Fruit fly (Drosophila melanogaster) whole organism, wandering third instar larva: Measurements from ENCODE around the gene CG43400.

Source experiments
- Abd-B ChIP-seq: fragments of >200 bp; optimal IDR thresholded peaks from 2 replicates; lab custom pipeline; 2017; ENCODE audit warnings: missing biosample characterization, missing genetic modification characterization
- CG32264 ChIP-seq: fragments of 200-800 bp; sonication (Bioruptor generic); optimal IDR thresholded peaks from 2 replicates; lab custom pipeline; 2016; ENCODE audit warnings: missing biosample characterization, missing genetic modification characterization
- CG9705 ChIP-seq: fragments of 200-800 bp; sonication (Bioruptor generic); optimal IDR thresholded peaks from 2 replicates; lab custom pipeline; 2018; ENCODE audit warnings: missing biosample characterization, mild to moderate bottlenecking, missing genetic modification characterization
- CrebA ChIP-seq: fragments of 200-800 bp; sonication (Bioruptor generic); optimal IDR thresholded peaks from 2 replicates; lab custom pipeline; 2016; ENCODE audit warnings: missing biosample characterization, mild to moderate bottlenecking, missing genetic modification characterization, borderline replicate concordance
- Dfd ChIP-seq: fragments of >200 bp; optimal IDR thresholded peaks from 2 replicates; lab custom pipeline; 2017; ENCODE audit warnings: missing biosample characterization, missing genetic modification characterization
- Dif ChIP-seq: fragments of 200-275, 200-300 bp; sonication (Bioruptor generic); optimal IDR thresholded peaks from 2 replicates; lab custom pipeline; 2018; ENCODE audit warnings: missing biosample characterization, missing genetic modification characterization; ENCODE audit not compliant: partially characterized antibody
- GATAd ChIP-seq: sonication (Bioruptor generic); optimal IDR thresholded peaks from 2 replicates; lab custom pipeline; 2016; ENCODE audit warnings: missing biosample characterization, missing genetic modification characterization
- HLH106 ChIP-seq: fragments of 200-800 bp; optimal IDR thresholded peaks from 3 replicates; lab custom pipeline; 2019; ENCODE audit warnings: missing biosample characterization, mild to moderate bottlenecking, missing genetic modification characterization, moderate library complexity
- Hnf4 ChIP-seq: fragments of 200-800 bp; sonication (Bioruptor generic); optimal IDR thresholded peaks from 2 replicates; lab custom pipeline; 2016; ENCODE audit warnings: missing biosample characterization, mild to moderate bottlenecking, missing genetic modification characterization
- Hr78 ChIP-seq: fragments of >200 bp; optimal IDR thresholded peaks from 2 replicates; lab custom pipeline; 2017; ENCODE audit warnings: missing biosample characterization, missing genetic modification characterization
- Hr83 ChIP-seq: fragments of 200-300 bp; sonication (Bioruptor generic); optimal IDR thresholded peaks from 2 replicates; lab custom pipeline; 2016; ENCODE audit warnings: missing biosample characterization, mild to moderate bottlenecking, missing genetic modification characterization, moderate library complexity; ENCODE audit not compliant: poor library complexity, severe bottlenecking
- Jra ChIP-seq: sonication (Bioruptor generic); optimal IDR thresholded peaks from 2 replicates; lab custom pipeline; 2016; ENCODE audit warnings: missing biosample characterization, missing genetic modification characterization
- Mio ChIP-seq: sonication (Bioruptor generic); optimal IDR thresholded peaks from 2 replicates; lab custom pipeline; 2016; ENCODE audit warnings: missing biosample characterization, missing genetic modification characterization
- Myc ChIP-seq: fragments of >200 bp; optimal IDR thresholded peaks from 2 replicates; lab custom pipeline; 2017
- N ChIP-seq: fragments of >200 bp; optimal IDR thresholded peaks from 2 replicates; lab custom pipeline; 2018; ENCODE audit warnings: missing biosample characterization, missing external identifiers, missing genetic modification characterization
- OdsH ChIP-seq: fragments of 200-800 bp; sonication (Bioruptor generic); optimal IDR thresholded peaks from 2 replicates; lab custom pipeline; 2016; ENCODE audit warnings: missing biosample characterization, mild to moderate bottlenecking, missing genetic modification characterization
- Rel ChIP-seq, 2 experiments: fragments of 200-800 bp; sonication (Bioruptor generic) in 1 of 2; optimal IDR thresholded peaks; 2 replicates in 1 of 2; 3 replicates in 1 of 2; lab custom pipeline; 2016 to 2019; ENCODE audit warnings: mild to moderate bottlenecking in 2 of 2, missing biosample characterization in 2 of 2, missing genetic modification characterization in 2 of 2, moderate library complexity in 1 of 2
- Sp1 ChIP-seq: fragments of 200-800 bp; sonication (Bioruptor generic); optimal IDR thresholded peaks from 3 replicates; lab custom pipeline; 2019; ENCODE audit warnings: missing biosample characterization, mild to moderate bottlenecking, missing genetic modification characterization, moderate library complexity
- Vsx2 ChIP-seq: fragments of 200-300, 225-300 bp; sonication (Bioruptor generic); optimal IDR thresholded peaks from 2 replicates; lab custom pipeline; 2018; ENCODE audit warnings: missing biosample characterization, missing genetic modification characterization; ENCODE audit not compliant: partially characterized antibody
- br ChIP-seq: fragments of 200-800 bp; sonication (Bioruptor generic); optimal IDR thresholded peaks from 2 replicates; lab custom pipeline; 2016; ENCODE audit warnings: missing biosample characterization, missing genetic modification characterization
- brk ChIP-seq: fragments of 200-800 bp; sonication (Bioruptor generic); optimal IDR thresholded peaks from 2 replicates; lab custom pipeline; 2016; ENCODE audit warnings: missing biosample characterization, mild to moderate bottlenecking, missing genetic modification characterization
- dl ChIP-seq, 2 experiments: fragments of 175-275, 200-275 bp in 1 of 2; fragments of 200-275 bp in 1 of 2; sonication (Bioruptor generic); optimal IDR thresholded peaks; lab custom pipeline; 2018; ENCODE audit warnings: mild to moderate bottlenecking in 2 of 2, missing biosample characterization in 2 of 2, missing genetic modification characterization in 2 of 2, moderate library complexity in 2 of 2; ENCODE audit not compliant: partially characterized antibody in 2 of 2, insufficient read depth in 1 of 2
- dmrt93B ChIP-seq: fragments of 200-800 bp; sonication (Bioruptor generic); optimal IDR thresholded peaks from 2 replicates; lab custom pipeline; 2018; ENCODE audit warnings: missing biosample characterization, mild to moderate bottlenecking, missing genetic modification characterization
- dsf ChIP-seq: sonication (Bioruptor generic); optimal IDR thresholded peaks from 2 replicates; lab custom pipeline; 2016; ENCODE audit warnings: missing biosample characterization, missing genetic modification characterization, borderline replicate concordance
- ey ChIP-seq: fragments of 200-800 bp; sonication (Bioruptor generic); optimal IDR thresholded peaks from 2 replicates; lab custom pipeline; 2016; ENCODE audit warnings: missing biosample characterization, missing genetic modification characterization
- foxo ChIP-seq, 2 experiments: fragments of 200-800 bp; sonication (Bioruptor generic); optimal IDR thresholded peaks; 2 replicates in 1 of 2; 3 replicates in 1 of 2; lab custom pipeline; 2016 to 2017; ENCODE audit warnings: missing biosample characterization in 2 of 2, missing genetic modification characterization in 2 of 2
- fru ChIP-seq: fragments of 200-800 bp; sonication (Bioruptor generic); optimal IDR thresholded peaks from 3 replicates; lab custom pipeline; 2016; ENCODE audit warnings: missing biosample characterization, mild to moderate bottlenecking, missing genetic modification characterization
- h ChIP-seq: fragments of 200-800 bp; sonication (Bioruptor generic); optimal IDR thresholded peaks from 3 replicates; lab custom pipeline; 2016; ENCODE audit warnings: missing biosample characterization, mild to moderate bottlenecking, missing genetic modification characterization
- jim ChIP-seq: fragments of 175-275, 200-325 bp; sonication (Bioruptor generic); optimal IDR thresholded peaks from 2 replicates; lab custom pipeline; 2016; ENCODE audit warnings: missing biosample characterization, mild to moderate bottlenecking, missing genetic modification characterization
- lola ChIP-seq: fragments of >200 bp; optimal IDR thresholded peaks from 2 replicates; lab custom pipeline; 2017; ENCODE audit warnings: missing biosample characterization, missing genetic modification characterization
- pan ChIP-seq: fragments of >200 bp; optimal IDR thresholded peaks from 2 replicates; lab custom pipeline; 2017
- psq ChIP-seq: fragments of 200-800 bp; sonication (Bioruptor generic); optimal IDR thresholded peaks from 3 replicates; lab custom pipeline; 2017; ENCODE audit warnings: missing biosample characterization, mild to moderate bottlenecking, missing genetic modification characterization, moderate library complexity
- rgr ChIP-seq: fragments of 200-800 bp; sonication (Bioruptor generic); optimal IDR thresholded peaks from 3 replicates; lab custom pipeline; 2016; ENCODE audit warnings: missing biosample characterization, mild to moderate bottlenecking, missing genetic modification characterization
- sage ChIP-seq: fragments of 200-800 bp; sonication (Bioruptor generic); optimal IDR thresholded peaks from 2 replicates; lab custom pipeline; 2016; ENCODE audit warnings: missing biosample characterization, mild to moderate bottlenecking, missing genetic modification characterization
- sv ChIP-seq: fragments of 200-800 bp; sonication (Bioruptor generic); optimal IDR thresholded peaks from 3 replicates; lab custom pipeline; 2016; ENCODE audit warnings: missing biosample characterization, missing genetic modification characterization
- tai ChIP-seq: sonication (Bioruptor generic); optimal IDR thresholded peaks from 2 replicates; lab custom pipeline; 2016; ENCODE audit warnings: missing biosample characterization, missing genetic modification characterization
- usp ChIP-seq: fragments of >200 bp; optimal IDR thresholded peaks from 2 replicates; lab custom pipeline; 2017; ENCODE audit warnings: missing biosample characterization, missing genetic modification characterization
- woc ChIP-seq: sonication (Bioruptor generic); optimal IDR thresholded peaks from 2 replicates; lab custom pipeline; 2016; ENCODE audit warnings: missing biosample characterization, mild to moderate bottlenecking, missing genetic modification characterization

The CG43400 gene

dm6 chr2L:8468929-8469681 lies 21.4 kb upstream of the CG43400 start:
- TF ChIP-seq Dfd (GFP tag; lab: Kevin White, UChicago) (no peak), psq (GFP tag; lab: Kevin White, UChicago) (peak; percentile 11), GATAd (GFP tag; lab: Kevin White, UChicago) (no peak), Dif (GFP tag; lab: Kevin White, UChicago) (no peak), tai (GFP tag; lab: Kevin White, UChicago) (no peak), rgr (GFP tag; lab: Kevin White, UChicago) (peak; percentile 11), Abd-B (no peak), fru (peak; percentile 48), foxo (GFP tag; optimal IDR thresholded peaks at IDR 0.05; lab: Kevin White, UChicago) (peak in 1 of 2 experiments; percentile 52), OdsH (peak; percentile 33), ey (GFP tag; lab: Kevin White, UChicago) (peak; percentile 30), h (GFP tag; lab: Kevin White, UChicago) (peak; percentile 40), HLH106 (tag; lab: Kevin White, UChicago) (peak; percentile 48), Myc (lab: Kevin White, UChicago) (no peak), lola (GFP tag; lab: Kevin White, UChicago) (no peak), woc (GFP tag; lab: Kevin White, UChicago) (peak; percentile 35), dsf (GFP tag; lab: Kevin White, UChicago) (no peak)

DNA sequence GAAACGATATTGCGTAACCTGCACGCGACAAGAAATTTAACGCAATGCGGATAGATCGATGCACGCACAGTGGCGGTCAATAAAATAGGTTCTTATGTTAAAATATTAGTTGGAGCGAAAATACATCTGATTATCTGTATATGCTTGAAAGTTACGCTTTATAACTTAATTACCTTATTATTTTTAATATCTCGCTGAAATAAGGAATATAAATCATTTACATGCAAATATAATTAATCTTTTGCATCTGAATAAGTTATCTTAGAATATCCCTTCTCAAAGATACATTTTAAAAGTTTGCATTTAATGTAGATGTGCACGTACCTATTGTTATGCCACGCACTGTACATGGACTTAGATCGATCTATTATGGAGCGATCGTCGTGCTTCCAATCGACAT lies 18.9 kb upstream of the CG43400 start:
- TF ChIP-seq woc (GFP tag; lab: Kevin White, UChicago) (no peak), foxo (GFP tag; optimal IDR thresholded peaks at IDR 0.05; lab: Kevin White, UChicago) (peak in 1 of 2 experiments; percentile 22), rgr (GFP tag; lab: Kevin White, UChicago) (no peak), h (GFP tag; lab: Kevin White, UChicago) (peak; percentile 7), Sp1 (GFP tag; lab: Kevin White, UChicago) (peak; percentile 32)

dm6 chr2L:8473448-8473847 lies 17.1 kb upstream of the CG43400 start:
- TF ChIP-seq Mio (GFP tag; lab: Kevin White, UChicago) (no peak), Dif (GFP tag; lab: Kevin White, UChicago) (no peak), pan (lab: Kevin White, UChicago) (no peak), Hr83 (GFP tag; lab: Kevin White, UChicago) (no peak), Hnf4 (GFP tag; lab: Kevin White, UChicago) (peak; percentile 42), h (GFP tag; lab: Kevin White, UChicago) (peak; percentile 85), rgr (GFP tag; lab: Kevin White, UChicago) (peak; percentile 73), brk (peak; percentile 73), OdsH (peak; percentile 74), fru (peak; percentile 86), sage (GFP tag; lab: Kevin White, UChicago) (peak; percentile 32), woc (GFP tag; lab: Kevin White, UChicago) (peak; percentile 74), CG32264 (GFP tag; lab: Kevin White, UChicago) (peak; percentile 73), Vsx2 (no peak), psq (GFP tag; lab: Kevin White, UChicago) (peak; percentile 73), usp (GFP tag; lab: Kevin White, UChicago) (no peak), Rel (GFP tag; optimal IDR thresholded peaks at IDR 0.05; lab: Kevin White, UChicago) (no peak), Rel (tag; optimal IDR thresholded peaks at IDR 0.05; lab: Kevin White, UChicago) (peak; percentile 8), Abd-B (no peak), tai (GFP tag; lab: Kevin White, UChicago) (no peak), sv (GFP tag; lab: Kevin White, UChicago) (no peak), Sp1 (GFP tag; lab: Kevin White, UChicago) (peak; percentile 82), dl (GFP tag; optimal IDR thresholded peaks at IDR 0.05; lab: Kevin White, UChicago; ENCODE audit: insufficient read depth in 1 of 2, partially characterized antibody in 2 of 2) (no peak), foxo (GFP tag; optimal IDR thresholded peaks at IDR 0.05; lab: Kevin White, UChicago) (peak; percentile 36 to 76), lola (GFP tag; lab: Kevin White, UChicago) (no peak), GATAd (GFP tag; lab: Kevin White, UChicago) (no peak), br (peak; percentile 83), Myc (lab: Kevin White, UChicago) (no peak), N (no peak), Dfd (GFP tag; lab: Kevin White, UChicago) (no peak), CG9705 (peak; percentile 70), ey (GFP tag; lab: Kevin White, UChicago) (peak; percentile 88), Jra (GFP tag; lab: Kevin White, UChicago) (peak; percentile 21), Hr78 (no peak), jim (GFP tag; lab: Kevin White, UChicago) (no peak), dmrt93B (GFP tag; lab: Kevin White, UChicago) (peak; percentile 76), dsf (GFP tag; lab: Kevin White, UChicago) (no peak), HLH106 (tag; lab: Kevin White, UChicago) (peak; percentile 78), CrebA (GFP tag; lab: Kevin White, UChicago) (no peak)
